Fruit fly (Drosophila melanogaster) whole organism: ENCODE measurements around the gene CG16952.

Experiments
- pan ChIP-seq: fragments of >200 bp; optimal IDR thresholded peaks from 2 replicates; lab custom pipeline; 2017
- psq ChIP-seq: fragments of >200 bp; optimal IDR thresholded peaks from 2 replicates; lab custom pipeline; 2017

- TF ChIP-seq psq (lab: Kevin White, UChicago) (no peak), pan (lab: Kevin White, UChicago) (no peak)
These were observed 25.8 kb upstream of the CG16952 start, which contains the start of the genes ArgRS and CG8578 for dm6 chrX:15844139-15844538.
